Worm (Caenorhabditis elegans): Measurements from ENCODE around the gene H37A05.2.

DNA sequence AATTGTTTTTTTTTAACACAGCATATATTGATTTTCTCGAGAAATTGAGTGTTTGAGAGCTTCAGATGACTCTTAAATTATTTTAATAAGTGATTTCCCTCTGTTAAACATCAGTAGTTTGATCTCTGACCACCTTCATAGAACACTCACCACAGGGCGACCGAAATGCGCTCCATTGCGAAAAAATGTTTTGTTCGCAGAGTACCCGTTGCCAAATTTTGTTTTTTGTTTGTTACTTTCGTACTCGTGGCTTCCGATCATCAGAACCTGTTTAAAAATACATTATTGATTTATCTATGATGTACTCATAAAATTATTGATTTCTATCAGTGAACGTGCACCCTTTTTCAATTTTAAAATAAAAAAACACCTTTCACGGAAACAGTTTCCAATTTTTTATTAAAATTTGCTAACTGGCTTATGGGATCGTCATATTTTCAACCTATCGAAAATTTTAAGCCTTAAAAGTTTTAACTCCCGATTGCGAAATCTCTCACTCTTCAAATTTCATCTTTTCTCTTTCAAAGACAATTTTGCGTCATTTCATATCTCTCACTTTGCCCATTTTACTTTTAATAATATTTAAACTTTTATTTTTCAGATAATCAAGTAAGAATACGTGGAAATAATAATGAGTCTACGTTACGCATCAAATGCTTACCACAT, 26.7 kb upstream of the H37A05.2 start, which contains the start of gene letm-1:
- TF ChIP-seq mab-5 (tag; optimal IDR thresholded peaks at IDR 0.05) (no peak), elt-1 (tag; optimal IDR thresholded peaks at IDR 0.05; ENCODE audit: borderline replicate concordance, insufficient read depth) (no peak), sem-2 (GFP tag; optimal IDR thresholded peaks at IDR 0.05) (no peak), hlh-1 (tag; optimal IDR thresholded peaks at IDR 0.05) (no peak), lsy-2 (tag; optimal IDR thresholded peaks at IDR 0.05) (no peak), unc-62 (GFP tag; optimal IDR thresholded peaks at IDR 0.05) (no peak), snpc-4 (tag; optimal IDR thresholded peaks at IDR 0.05) (no peak), unc-39 (tag; optimal IDR thresholded peaks at IDR 0.05) (no peak), nhr-2 (tag; optimal IDR thresholded peaks at IDR 0.05) (no peak), nhr-12 (tag; optimal IDR thresholded peaks at IDR 0.05) (no peak), lin-32 (GFP tag; optimal IDR thresholded peaks at IDR 0.05) (no peak)

Measured in whole organism, mixed stage, embryonic.